Worm (Caenorhabditis elegans) whole organism, L3 larva: ENCODE data around the gene Y41G9A.10.

Source experiments
- aly-2 ChIP-seq: fragments of 150-350 bp; optimal IDR thresholded peaks from 2 replicates; lab custom pipeline; 2014; ENCODE audit warnings: missing biosample characterization, missing genetic modification characterization
- ama-1 ChIP-seq: fragments of 150-350 bp; optimal IDR thresholded peaks from 2 replicates; lab custom pipeline; 2018
- ceh-16 ChIP-seq: sonication (generic microtip); optimal IDR thresholded peaks from 2 replicates; lab custom pipeline; 2017; ENCODE audit warnings: missing biosample characterization, missing genetic modification characterization
- ceh-28 ChIP-seq: fragments of 150-350 bp; optimal IDR thresholded peaks from 2 replicates; lab custom pipeline; 2014; ENCODE audit warnings: missing biosample characterization, missing genetic modification reagents, missing genetic modification characterization
- ceh-82 ChIP-seq: fragments of 150-350 bp; optimal IDR thresholded peaks from 2 replicates; lab custom pipeline; 2014; ENCODE audit warnings: missing biosample characterization, missing genetic modification characterization
- daf-12 ChIP-seq: fragments of 150-350 bp; optimal IDR thresholded peaks from 2 replicates; lab custom pipeline; 2014; ENCODE audit warnings: missing biosample characterization, missing genetic modification reagents, missing genetic modification characterization
- egl-27 ChIP-seq: sonication (generic microtip); optimal IDR thresholded peaks from 4 replicates; lab custom pipeline; 2017; ENCODE audit warnings: missing biosample characterization, missing genetic modification reagents, missing genetic modification characterization
- egl-5 ChIP-seq: fragments of 150-350 bp; optimal IDR thresholded peaks from 2 replicates; lab custom pipeline; 2017; ENCODE audit warnings: missing biosample characterization, missing genetic modification reagents, missing genetic modification characterization, inconsistent platforms
- elt-1 ChIP-seq: fragments of 150-350 bp; optimal IDR thresholded peaks from 2 replicates; lab custom pipeline; 2014; ENCODE audit warnings: missing biosample characterization, missing genetic modification characterization
- elt-2 ChIP-seq: sonication (generic microtip); optimal IDR thresholded peaks from 2 replicates; lab custom pipeline; 2016; ENCODE audit warnings: missing genetic modification reagents, mild to moderate bottlenecking, missing genetic modification characterization, missing compliant biosample characterization
- elt-3 ChIP-seq, 3 experiments: fragments of 150-350 bp in 1 of 3; sonication (generic microtip) in 2 of 3; optimal IDR thresholded peaks; 2 replicates in 2 of 3; 4 replicates in 1 of 3; lab custom pipeline; 2014 to 2017; ENCODE audit warnings: missing biosample characterization in 3 of 3, missing genetic modification characterization in 3 of 3
- fkh-10 ChIP-seq: sonication (generic microtip); optimal IDR thresholded peaks from 2 replicates; lab custom pipeline; 2017; ENCODE audit warnings: missing biosample characterization, missing genetic modification reagents, missing genetic modification characterization
- fkh-2 ChIP-seq: fragments of 150-350 bp; optimal IDR thresholded peaks from 2 replicates; lab custom pipeline; 2014; ENCODE audit warnings: missing biosample characterization, missing genetic modification reagents, missing genetic modification characterization
- lin-15B ChIP-seq: fragments of 150-350 bp; optimal IDR thresholded peaks from 2 replicates; lab custom pipeline; 2014; ENCODE audit warnings: missing biosample characterization, missing genetic modification characterization
- lsy-12 ChIP-seq: sonication (generic microtip); optimal IDR thresholded peaks from 2 replicates; lab custom pipeline; 2016; ENCODE audit warnings: mild to moderate bottlenecking, missing genetic modification characterization, missing compliant biosample characterization
- mdl-1 ChIP-seq: fragments of 150-350 bp; optimal IDR thresholded peaks from 2 replicates; lab custom pipeline; 2014; ENCODE audit warnings: missing biosample characterization, missing genetic modification characterization
- mml-1 ChIP-seq: fragments of 150-350 bp; sonication (generic microtip); optimal IDR thresholded peaks from 3 replicates; lab custom pipeline; 2014; ENCODE audit warnings: missing biosample characterization, missing genetic modification characterization
- nfya-1 ChIP-seq: sonication (generic microtip); optimal IDR thresholded peaks from 2 replicates; lab custom pipeline; 2017; ENCODE audit warnings: missing genetic modification characterization, mild to moderate bottlenecking, missing compliant biosample characterization, antibody characterized with exemption, moderate library complexity; ENCODE audit not compliant: insufficient read depth
- nhr-11 ChIP-seq: fragments of 150-350 bp; optimal IDR thresholded peaks from 2 replicates; lab custom pipeline; 2014; ENCODE audit warnings: missing biosample characterization, missing genetic modification characterization
- nhr-12 ChIP-seq: fragments of 150-350 bp; optimal IDR thresholded peaks from 2 replicates; lab custom pipeline; 2014; ENCODE audit warnings: missing biosample characterization, missing genetic modification characterization
- nhr-23 ChIP-seq: fragments of 150-350 bp; optimal IDR thresholded peaks from 2 replicates; lab custom pipeline; 2014; ENCODE audit warnings: missing biosample characterization, missing genetic modification reagents, missing genetic modification characterization
- nhr-237 ChIP-seq: fragments of 150-350 bp; optimal IDR thresholded peaks from 2 replicates; lab custom pipeline; 2014; ENCODE audit warnings: missing biosample characterization, missing genetic modification characterization
- nhr-28 ChIP-seq: fragments of 150-350 bp; optimal IDR thresholded peaks from 2 replicates; lab custom pipeline; 2014; ENCODE audit warnings: missing biosample characterization, missing genetic modification characterization
- nhr-43 ChIP-seq: sonication (generic microtip); optimal IDR thresholded peaks from 2 replicates; lab custom pipeline; 2016; ENCODE audit warnings: mild to moderate bottlenecking, missing genetic modification characterization, missing compliant biosample characterization; ENCODE audit not compliant: poor library complexity, severe bottlenecking
- nhr-67 ChIP-seq: fragments of 150-350 bp; optimal IDR thresholded peaks from 2 replicates; lab custom pipeline; 2014; ENCODE audit warnings: missing biosample characterization, missing genetic modification characterization
- nhr-76 ChIP-seq: fragments of 150-350 bp; sonication (generic microtip); optimal IDR thresholded peaks from 5 replicates; lab custom pipeline; 2014; ENCODE audit warnings: missing biosample characterization, missing genetic modification characterization
- nhr-77 ChIP-seq: fragments of 150-350 bp; optimal IDR thresholded peaks from 2 replicates; lab custom pipeline; 2014; ENCODE audit warnings: missing biosample characterization, missing genetic modification characterization
- pha-4 ChIP-seq: fragments of 150-350 bp; optimal IDR thresholded peaks from 2 replicates; lab custom pipeline; 2014; ENCODE audit warnings: missing biosample characterization, missing genetic modification reagents, missing genetic modification characterization
- pqm-1 ChIP-seq: fragments of 150-350 bp; optimal IDR thresholded peaks from 2 replicates; lab custom pipeline; 2017; ENCODE audit warnings: missing biosample characterization, missing genetic modification characterization, inconsistent platforms
- sea-2 ChIP-seq: fragments of 150-350 bp; sonication (generic microtip); optimal IDR thresholded peaks from 4 replicates; lab custom pipeline; 2014; ENCODE audit warnings: missing biosample characterization, missing genetic modification reagents, missing genetic modification characterization
- skn-1 ChIP-seq: fragments of 150-350 bp; optimal IDR thresholded peaks from 2 replicates; lab custom pipeline; 2014; ENCODE audit warnings: missing biosample characterization, missing genetic modification characterization
- snpc-4 ChIP-seq: fragments of 150-350 bp; optimal IDR thresholded peaks from 2 replicates; lab custom pipeline; 2014; ENCODE audit warnings: missing biosample characterization, missing genetic modification characterization
- tbx-2 ChIP-seq: sonication (generic microtip); optimal IDR thresholded peaks from 2 replicates; lab custom pipeline; 2016; ENCODE audit warnings: mild to moderate bottlenecking, missing genetic modification characterization, missing compliant biosample characterization
- unc-39 ChIP-seq: sonication (generic microtip); optimal IDR thresholded peaks from 4 replicates; lab custom pipeline; 2017; ENCODE audit warnings: missing biosample characterization, missing genetic modification characterization
- unc-62 ChIP-seq: fragments of 150-350 bp; sonication (generic microtip); optimal IDR thresholded peaks from 4 replicates; lab custom pipeline; 2014; ENCODE audit warnings: missing biosample characterization, missing genetic modification reagents, missing genetic modification characterization
- zag-1 ChIP-seq: fragments of 150-350 bp; optimal IDR thresholded peaks from 2 replicates; lab custom pipeline; 2014; ENCODE audit warnings: missing biosample characterization, missing genetic modification characterization
- ztf-11 ChIP-seq: fragments of 150-350 bp; optimal IDR thresholded peaks from 2 replicates; lab custom pipeline; 2014; ENCODE audit warnings: missing biosample characterization, missing genetic modification characterization
- ztf-4 ChIP-seq: fragments of 150-350 bp; optimal IDR thresholded peaks from 2 replicates; lab custom pipeline; 2014; ENCODE audit warnings: missing biosample characterization, missing genetic modification characterization

Gene Y41G9A.10

ce11 chrX:2955628-2956027 lies 9.3 kb upstream of the Y41G9A.10 start:
- TF ChIP-seq egl-5 (tag; lab: Kevin White, UChicago) (no peak), mml-1 (tag; lab: Kevin White, UChicago) (no peak), nhr-28 (no peak), nhr-23 (tag; lab: Kevin White, UChicago) (no peak), ztf-11 (tag; lab: Kevin White, UChicago) (no peak), nhr-77 (tag; lab: Kevin White, UChicago) (no peak), pha-4 (no peak), skn-1 (tag; lab: Kevin White, UChicago) (no peak), ama-1 (no peak), lin-15B (tag; lab: Kevin White, UChicago) (no peak), ceh-28 (no peak)

DNA sequence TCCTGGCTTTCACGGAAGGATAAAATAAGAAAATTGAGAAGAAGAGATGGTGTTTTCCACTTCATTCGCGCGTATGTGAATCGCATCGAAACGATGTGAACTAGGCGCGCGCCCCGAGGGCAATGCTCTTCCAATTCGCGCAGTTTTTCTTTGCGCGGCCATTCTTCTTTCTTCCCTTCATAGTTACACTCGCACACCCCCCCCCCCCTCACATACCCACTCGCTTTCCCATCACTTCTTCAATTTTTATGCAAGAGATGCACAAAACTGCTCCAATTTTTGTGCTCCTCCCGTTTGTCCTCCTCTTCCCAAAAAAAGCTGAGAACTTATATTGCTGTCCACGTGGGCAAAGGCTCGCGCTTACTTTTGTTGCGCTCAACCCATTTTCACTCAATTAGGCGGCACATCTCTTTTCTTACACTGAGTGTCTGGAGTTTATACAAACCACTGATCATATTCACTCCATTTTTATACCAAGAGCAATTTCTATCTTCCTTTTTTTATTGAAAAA lies 7.2 kb upstream of the Y41G9A.10 start:
- no peak for TF ChIP-seq nhr-76 (tag; lab: Kevin White, UChicago)
- TF ChIP-seq nfya-1 (tag; lab: Kevin White, UChicago), result peak; percentile 7

DNA sequence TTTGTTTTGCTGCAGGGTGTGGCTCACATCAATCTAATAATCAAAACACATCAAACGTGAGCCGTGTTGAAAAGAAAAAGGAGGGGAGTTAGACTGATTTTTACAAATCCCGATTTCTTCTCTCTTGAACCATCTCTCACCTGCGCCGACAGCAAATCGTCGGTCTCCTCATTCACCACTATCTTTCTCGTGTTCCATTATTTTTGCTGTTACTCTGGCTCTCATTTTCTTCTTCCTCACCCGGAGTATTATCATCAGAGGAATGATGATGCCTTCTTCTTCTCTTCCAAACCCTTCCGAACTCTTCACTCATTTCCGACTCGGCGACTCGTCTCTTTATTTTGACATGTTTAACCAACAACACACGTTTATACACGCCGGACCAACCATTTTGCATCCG lies 3.9 kb upstream of the Y41G9A.10 start:
- peak; percentile 41 for TF ChIP-seq unc-62 (GFP tag; lab: Kevin White, UChicago)
- TF ChIP-seq nhr-67 (tag; lab: Kevin White, UChicago), result no peak

DNA sequence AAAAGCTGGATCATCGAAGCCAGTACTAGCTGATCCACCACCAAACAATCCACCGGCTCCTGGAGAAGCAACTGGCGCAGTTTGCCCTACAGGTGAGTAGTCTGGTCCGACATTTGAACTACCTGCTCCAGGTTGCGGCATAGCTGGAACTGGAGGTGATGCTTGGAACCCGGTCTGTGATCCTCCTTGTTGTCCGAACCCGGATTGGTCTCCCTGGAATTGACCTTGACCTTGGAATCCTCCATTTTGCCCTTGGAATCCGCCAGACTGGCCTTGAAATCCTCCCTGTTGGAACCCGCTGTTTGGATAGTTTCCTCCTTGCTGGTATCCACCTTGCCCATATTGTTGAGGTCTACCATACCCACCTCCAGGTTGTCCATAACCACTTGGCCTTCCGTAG lies 408 bp downstream of the Y41G9A.10 start:
- TF ChIP-seq aly-2 (tag; lab: Kevin White, UChicago), result no peak
- TF ChIP-seq elt-2 (tag; lab: Kevin White, UChicago), result no peak
- TF ChIP-seq unc-62 (GFP tag; lab: Kevin White, UChicago), result no peak
- TF ChIP-seq elt-1 (tag; lab: Kevin White, UChicago), result no peak
- no peak for TF ChIP-seq nhr-67 (tag; lab: Kevin White, UChicago)
- TF ChIP-seq egl-27, result no peak
- no peak for TF ChIP-seq daf-12
- no peak for TF ChIP-seq ztf-4 (tag; lab: Kevin White, UChicago)
- TF ChIP-seq nhr-77 (tag; lab: Kevin White, UChicago), result no peak
- TF ChIP-seq nhr-28, result no peak
- no peak for TF ChIP-seq nhr-76 (tag; lab: Kevin White, UChicago)
- no peak for TF ChIP-seq tbx-2 (tag; lab: Kevin White, UChicago)
- no peak for TF ChIP-seq ama-1
- TF ChIP-seq pqm-1 (tag; lab: Kevin White, UChicago), result no peak
- TF ChIP-seq skn-1 (tag; lab: Kevin White, UChicago), result no peak
- TF ChIP-seq mml-1 (tag; lab: Kevin White, UChicago), result no peak
- no peak for TF ChIP-seq sea-2 (GFP tag; lab: Kevin White, UChicago)
- TF ChIP-seq nhr-12 (tag; lab: Kevin White, UChicago), result no peak
- no peak for TF ChIP-seq ztf-11 (tag; lab: Kevin White, UChicago)

DNA sequence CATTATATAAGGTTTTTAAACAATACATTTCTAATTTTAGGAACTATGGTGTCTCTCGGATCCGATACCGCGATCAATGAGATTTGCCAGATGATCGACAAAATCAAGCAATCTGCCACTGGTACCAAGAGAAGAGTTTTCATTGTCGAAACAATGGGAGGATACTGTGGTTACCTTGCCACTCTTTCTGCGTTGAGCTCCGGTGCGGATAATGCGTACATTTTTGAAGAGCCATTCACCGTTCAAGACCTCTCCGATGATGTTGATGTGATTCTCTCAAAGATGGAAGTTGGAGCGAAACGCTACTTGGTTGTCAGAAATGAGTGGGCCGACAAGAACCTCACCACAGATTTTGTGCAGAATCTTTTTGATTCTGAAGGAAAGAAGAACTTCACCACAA lies 2.7 kb downstream of the Y41G9A.10 start:
- TF ChIP-seq elt-3 (tag; optimal IDR thresholded peaks at IDR 0.05; lab: Kevin White, UChicago), result no peak
- no peak for TF ChIP-seq skn-1 (tag; lab: Kevin White, UChicago)
- no peak for TF ChIP-seq unc-62 (GFP tag; lab: Kevin White, UChicago)
- TF ChIP-seq mdl-1 (tag; lab: Kevin White, UChicago), result no peak
- no peak for TF ChIP-seq ceh-82 (tag; lab: Kevin White, UChicago)
- TF ChIP-seq ztf-11 (tag; lab: Kevin White, UChicago), result no peak
- TF ChIP-seq unc-39 (tag; lab: Kevin White, UChicago), result no peak
- TF ChIP-seq elt-1 (tag; lab: Kevin White, UChicago), result no peak
- no peak for TF ChIP-seq fkh-2 (tag; lab: Kevin White, UChicago)
- no peak for TF ChIP-seq nhr-11 (tag; lab: Kevin White, UChicago)
- no peak for TF ChIP-seq zag-1
- TF ChIP-seq tbx-2 (tag; lab: Kevin White, UChicago), result no peak
- no peak for TF ChIP-seq ceh-16

ce11 chrX:2942327-2942726 lies 4.0 kb downstream of the Y41G9A.10 start:
- TF ChIP-seq ceh-28 (no peak), nhr-237 (tag; lab: Kevin White, UChicago) (no peak), daf-12 (no peak), nhr-12 (tag; lab: Kevin White, UChicago) (no peak), nhr-43 (no peak), unc-39 (tag; lab: Kevin White, UChicago) (no peak), snpc-4 (tag; lab: Kevin White, UChicago) (no peak), aly-2 (tag; lab: Kevin White, UChicago) (no peak), nhr-11 (tag; lab: Kevin White, UChicago) (no peak), elt-1 (tag; lab: Kevin White, UChicago) (no peak), egl-5 (tag; lab: Kevin White, UChicago) (no peak), fkh-10 (no peak), lsy-12 (tag; lab: Kevin White, UChicago) (no peak), pqm-1 (tag; lab: Kevin White, UChicago) (no peak)
